Fruit fly (Drosophila melanogaster): ENCODE data around the gene CG9701.
A peak's percentile ranks its signal among the peaks of the same experiment; 100 is the strongest.

CG9701 gene

DNA sequence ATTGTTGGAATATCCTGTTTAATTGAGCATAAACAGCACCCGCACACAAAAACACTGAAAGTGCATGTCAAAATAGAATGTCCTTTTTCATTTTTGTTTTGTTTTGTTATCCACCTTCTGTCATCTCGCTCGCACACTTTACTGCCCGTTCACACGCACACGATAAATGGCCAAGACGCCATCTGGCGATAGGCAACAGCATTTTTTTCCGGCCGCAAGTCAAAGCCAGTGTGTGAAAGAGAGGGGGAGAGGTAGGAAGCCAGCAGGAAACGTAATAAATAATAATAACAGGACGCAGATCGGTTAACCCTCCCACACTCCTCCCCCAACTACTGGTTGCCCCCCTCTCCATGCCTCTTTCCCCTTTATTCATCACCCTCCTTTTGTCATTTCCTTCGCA lies 36.5 kb downstream of the CG9701 start (continued):
- TF ChIP-seq chinmo (GFP tag; IDR thresholded peaks at IDR 0.05; ENCODE audit: partially characterized antibody), result 0 out of 4 replicates have a peak, but pooled peaks have one; percentile 67
- TF ChIP-seq wek (GFP tag; optimal IDR thresholded peaks at IDR 0.05), result peak; percentile 61
- TF ChIP-seq inv (GFP tag; IDR thresholded peaks at IDR 0.05; ENCODE audit: partially characterized antibody), result no peak
- TF ChIP-seq Opbp (GFP tag; IDR thresholded peaks at IDR 0.05; ENCODE audit: partially characterized antibody), result 0 out of 3 replicates have a peak, but pooled peaks have one; percentile 29
- TF ChIP-seq Sox102F (GFP tag; optimal IDR thresholded peaks at IDR 0.05), result peak; percentile 2
- TF ChIP-seq CG17359 (tag; optimal IDR thresholded peaks at IDR 0.05), result peak; percentile 36
- peak; percentile 27 for TF ChIP-seq CG5180 (GFP tag; optimal IDR thresholded peaks at IDR 0.05)
- no peak for TF ChIP-seq B-H1 (GFP tag; IDR thresholded peaks at IDR 0.05)
- no peak for TF ChIP-seq Tbp (GFP tag; optimal IDR thresholded peaks at IDR 0.05)
- 0 out of 3 replicates have a peak, but pooled peaks have one; percentile 24 for TF ChIP-seq hb (GFP tag; IDR thresholded peaks at IDR 0.05; ENCODE audit: partially characterized antibody)
- peak; percentile 45 for TF ChIP-seq ash1 (GFP tag; optimal IDR thresholded peaks at IDR 0.05)
- no peak for TF ChIP-seq ap (GFP tag; IDR thresholded peaks at IDR 0.05)
- TF ChIP-seq CkIIα-i1 (GFP tag; IDR thresholded peaks at IDR 0.05), result no peak
- TF ChIP-seq da (GFP tag; optimal IDR thresholded peaks at IDR 0.05), result peak; percentile 12
- TF ChIP-seq ase (GFP tag; IDR thresholded peaks at IDR 0.05), result peak; percentile 57; the same call in 2 of the 3 replicates
- no peak for TF ChIP-seq schlank (tag; optimal IDR thresholded peaks at IDR 0.05)
- no peak for TF ChIP-seq CG3726 (GFP tag; IDR thresholded peaks at IDR 0.05)
- TF ChIP-seq CG2202 (tag; optimal IDR thresholded peaks at IDR 0.05), result no peak
- no peak for TF ChIP-seq Fer3 (tag; optimal IDR thresholded peaks at IDR 0.05)
- TF ChIP-seq CG14965 (GFP tag; optimal IDR thresholded peaks at IDR 0.05; ENCODE audit: borderline replicate concordance), result peak; percentile 97
- peak; percentile 10 for TF ChIP-seq Lhr (GFP tag; optimal IDR thresholded peaks at IDR 0.05)
- no peak for TF ChIP-seq CG31388 (GFP tag; optimal IDR thresholded peaks at IDR 0.05)
- no peak for TF ChIP-seq vnd (GFP tag; IDR thresholded peaks at IDR 0.05; ENCODE audit: partially characterized antibody)
- TF ChIP-seq amos (GFP tag; IDR thresholded peaks at IDR 0.05; ENCODE audit: partially characterized antibody), result no peak
- TF ChIP-seq tgo (GFP tag; IDR thresholded peaks at IDR 0.05), result peak; percentile 35; the same call in 1 of the 3 replicates
- TF ChIP-seq trem (tag; optimal IDR thresholded peaks at IDR 0.05), result peak; percentile 6
- no peak for TF ChIP-seq CG12659 (GFP tag; optimal IDR thresholded peaks at IDR 0.05)
- TF ChIP-seq CG11093 (GFP tag; IDR thresholded peaks at IDR 0.05), result peak; percentile 28; the same call in 1 of the 3 replicates
- peak; percentile 42 for TF ChIP-seq MTF-1 (GFP tag; optimal IDR thresholded peaks at IDR 0.05; ENCODE audit: borderline replicate concordance)
- TF ChIP-seq bsh (GFP tag; optimal IDR thresholded peaks at IDR 0.05), result peak in 1 of 2 experiments; percentile 11
- TF ChIP-seq CG4820 (GFP tag; optimal IDR thresholded peaks at IDR 0.05), result peak; percentile 37
- peak; percentile 45 for TF ChIP-seq CG13775 (GFP tag; optimal IDR thresholded peaks at IDR 0.05)
- no peak for TF ChIP-seq mld (GFP tag; IDR thresholded peaks at IDR 0.05; ENCODE audit: partially characterized antibody)
- no peak for TF ChIP-seq CG11695 (GFP tag; IDR thresholded peaks at IDR 0.05)
- TF ChIP-seq CG7987 (GFP tag; optimal IDR thresholded peaks at IDR 0.05), result peak; percentile 41
- TF ChIP-seq fd102C (GFP tag; optimal IDR thresholded peaks at IDR 0.05), result peak; percentile 46
- TF ChIP-seq CG9215 (GFP tag; IDR thresholded peaks at IDR 0.05), result no peak
- TF ChIP-seq CG1233 (GFP tag; optimal IDR thresholded peaks at IDR 0.05), result peak; percentile 50
- TF ChIP-seq Hsf (GFP tag; optimal IDR thresholded peaks at IDR 0.05), result peak; percentile 23
